Fruit fly (Drosophila melanogaster) whole organism, embryonic: ENCODE measurements around the gene CheB38b.
A peak's percentile ranks its signal among the peaks of the same experiment; 100 is the strongest.

Experiments
- Adf1 ChIP-seq: fragments of 200-800 bp; sonication (Bioruptor generic); IDR thresholded peaks from 2 replicates; pipeline ENCODE4 v1.3.6; 2022; ENCODE audit warnings: missing biosample characterization, missing genetic modification characterization
- Asciz ChIP-seq: fragments of 200-800 bp; sonication (Bioruptor generic); optimal IDR thresholded peaks from 2 replicates; lab custom pipeline; 2017; ENCODE audit warnings: missing biosample characterization, mild to moderate bottlenecking, missing genetic modification characterization, missing genetic modification reagents
- Atf6 ChIP-seq: fragments of 200-800 bp; sonication (Bioruptor generic); IDR thresholded peaks from 2 replicates; pipeline ENCODE4 v1.3.6; 2022; ENCODE audit warnings: missing biosample characterization, missing genetic modification characterization
- B-H1 ChIP-seq: fragments of 200-800 bp; sonication (Bioruptor generic); IDR thresholded peaks from 3 replicates; pipeline ENCODE4 v1.3.6; 2022; ENCODE audit warnings: missing biosample characterization, missing genetic modification characterization
- B-H2 ChIP-seq: fragments of 200-800 bp; sonication (Bioruptor generic); optimal IDR thresholded peaks from 2 replicates; lab custom pipeline; 2018; ENCODE audit warnings: missing biosample characterization, mild to moderate bottlenecking, missing genetic modification characterization
- Bdp1 ChIP-seq: fragments of 200-800 bp; sonication (Bioruptor generic); optimal IDR thresholded peaks from 3 replicates; lab custom pipeline; 2016; ENCODE audit warnings: missing biosample characterization, missing genetic modification characterization
- BtbVII ChIP-seq: fragments of 200-800 bp; sonication (Bioruptor generic); optimal IDR thresholded peaks from 3 replicates; lab custom pipeline; 2017; ENCODE audit warnings: missing biosample characterization, mild to moderate bottlenecking, missing genetic modification characterization
- CG11456 ChIP-seq: fragments of 200-800 bp; sonication (Bioruptor generic); IDR thresholded peaks from 3 replicates; pipeline ENCODE4 v1.3.6; 2022; ENCODE audit warnings: missing biosample characterization, missing genetic modification characterization
- CG11504 ChIP-seq: fragments of 200-800 bp; sonication (Bioruptor generic); optimal IDR thresholded peaks from 3 replicates; lab custom pipeline; 2019; ENCODE audit warnings: missing biosample characterization, mild to moderate bottlenecking, missing genetic modification characterization, moderate library complexity
- CG12219 ChIP-seq: fragments of 200-800 bp; sonication (Bioruptor generic); optimal IDR thresholded peaks from 3 replicates; lab custom pipeline; 2018; ENCODE audit warnings: missing biosample characterization, mild to moderate bottlenecking, missing genetic modification characterization
- CG12769 ChIP-seq: fragments of 200-800 bp; sonication (Bioruptor generic); optimal IDR thresholded peaks from 2 replicates; lab custom pipeline; 2019; ENCODE audit warnings: missing biosample characterization, mild to moderate bottlenecking, missing genetic modification characterization, moderate library complexity
- CG15073 ChIP-seq: fragments of 200-800 bp; sonication (Bioruptor generic); optimal IDR thresholded peaks from 2 replicates; lab custom pipeline; 2016; ENCODE audit warnings: missing biosample characterization, missing genetic modification characterization
- CG17385 ChIP-seq: fragments of 200-800 bp; sonication (Bioruptor generic); optimal IDR thresholded peaks from 3 replicates; lab custom pipeline; 2018; ENCODE audit warnings: missing biosample characterization, mild to moderate bottlenecking, missing genetic modification characterization
- CG17612 ChIP-seq: fragments of 200-800 bp; sonication (Bioruptor generic); IDR thresholded peaks from 2 replicates; pipeline ENCODE4 v1.3.6; 2022; ENCODE audit warnings: missing biosample characterization, missing genetic modification characterization
- CG33557 ChIP-seq: fragments of 200-800 bp; sonication (Bioruptor generic); optimal IDR thresholded peaks from 2 replicates; lab custom pipeline; 2019; ENCODE audit warnings: missing biosample characterization, mild to moderate bottlenecking, missing genetic modification characterization, moderate library complexity
- CG3407 ChIP-seq: fragments of 200-800 bp; sonication (Bioruptor generic); optimal IDR thresholded peaks from 2 replicates; lab custom pipeline; 2018; ENCODE audit warnings: missing biosample characterization, mild to moderate bottlenecking, missing genetic modification characterization
- CG42726 ChIP-seq: fragments of 200-800 bp; sonication (Bioruptor generic); IDR thresholded peaks from 2 replicates; pipeline ENCODE4 v1.3.6; 2022; ENCODE audit warnings: missing biosample characterization, missing genetic modification characterization; ENCODE audit not compliant: partially characterized antibody
- CG4328 ChIP-seq: fragments of 200-800 bp; sonication (Bioruptor generic); optimal IDR thresholded peaks from 3 replicates; lab custom pipeline; 2017; ENCODE audit warnings: missing biosample characterization, missing genetic modification reagents, missing genetic modification characterization
- CG6689 ChIP-seq: fragments of 200-800 bp; sonication (Bioruptor generic); IDR thresholded peaks from 2 replicates; pipeline ENCODE4 v1.3.6; 2022; ENCODE audit warnings: missing biosample characterization, missing genetic modification characterization
- CG8765 ChIP-seq: fragments of 200-800 bp; sonication (Bioruptor generic); IDR thresholded peaks from 2 replicates; pipeline ENCODE4 v1.3.6; 2022; ENCODE audit warnings: missing biosample characterization, missing genetic modification characterization
- CG9215 ChIP-seq: fragments of 200-800 bp; sonication (Bioruptor generic); IDR thresholded peaks from 2 replicates; pipeline ENCODE4 v1.3.6; 2022; ENCODE audit warnings: missing biosample characterization, missing genetic modification characterization
- Deaf1 ChIP-seq: fragments of 200-800 bp; optimal IDR thresholded peaks from 3 replicates; lab custom pipeline; 2019; ENCODE audit warnings: missing biosample characterization, mild to moderate bottlenecking, missing genetic modification characterization, moderate library complexity
- Dip3 ChIP-seq: fragments of 200-800 bp; sonication (Bioruptor generic); optimal IDR thresholded peaks from 3 replicates; lab custom pipeline; 2016; ENCODE audit warnings: missing biosample characterization, missing genetic modification characterization
- Dll ChIP-seq: fragments of 200-800 bp; sonication (Bioruptor generic); IDR thresholded peaks from 4 replicates; pipeline ENCODE4 v1.3.6; 2022; ENCODE audit warnings: missing biosample characterization, missing genetic modification characterization; ENCODE audit not compliant: partially characterized antibody
- Fer3 ChIP-seq: fragments of 200-800 bp; sonication (Bioruptor generic); optimal IDR thresholded peaks from 2 replicates; lab custom pipeline; 2018; ENCODE audit warnings: missing biosample characterization, mild to moderate bottlenecking, missing genetic modification characterization, moderate library complexity
- H2.0 ChIP-seq: fragments of 200-800 bp; sonication (Bioruptor generic); IDR thresholded peaks from 2 replicates; pipeline ENCODE4 v1.3.6; 2022; ENCODE audit warnings: missing biosample characterization, missing genetic modification characterization
- Hr3 ChIP-seq: fragments of 200-800 bp; sonication (Bioruptor generic); optimal IDR thresholded peaks from 3 replicates; lab custom pipeline; 2016; ENCODE audit warnings: missing biosample characterization, missing genetic modification characterization
- Mes4 ChIP-seq: fragments of 200-800 bp; sonication (Bioruptor generic); optimal IDR thresholded peaks from 2 replicates; lab custom pipeline; 2016; ENCODE audit warnings: missing biosample characterization, missing genetic modification characterization
- NK7.1 ChIP-seq: fragments of 200-800 bp; sonication (Bioruptor generic); optimal IDR thresholded peaks from 3 replicates; lab custom pipeline; 2016; ENCODE audit warnings: missing biosample characterization, missing genetic modification characterization
- PHDP ChIP-seq: fragments of 200-800 bp; sonication (Bioruptor generic); optimal IDR thresholded peaks from 3 replicates; lab custom pipeline; 2018; ENCODE audit warnings: missing biosample characterization, mild to moderate bottlenecking, missing genetic modification characterization, moderate library complexity
- Rfx ChIP-seq: fragments of 200-800 bp; sonication (Bioruptor generic); IDR thresholded peaks from 2 replicates; pipeline ENCODE4 v1.3.6; 2022; ENCODE audit warnings: missing biosample characterization, missing genetic modification characterization
- Sin3A ChIP-seq: fragments of >200 bp; optimal IDR thresholded peaks from 2 replicates; lab custom pipeline; 2018
- Sox100B ChIP-seq: fragments of 200-800 bp; sonication (Bioruptor generic); optimal IDR thresholded peaks from 3 replicates; lab custom pipeline; 2018; ENCODE audit warnings: missing biosample characterization, mild to moderate bottlenecking, missing genetic modification characterization
- cad ChIP-seq: fragments of >200 bp; optimal IDR thresholded peaks from 2 replicates; lab custom pipeline; 2017; ENCODE audit warnings: missing biosample characterization, missing genetic modification characterization
- cas ChIP-seq: fragments of 200-800 bp; sonication (Bioruptor generic); IDR thresholded peaks from 2 replicates; pipeline ENCODE4 v1.3.6; 2022; ENCODE audit warnings: missing biosample characterization, missing genetic modification characterization
- cato ChIP-seq: fragments of 200-800 bp; sonication (Bioruptor generic); optimal IDR thresholded peaks from 2 replicates; lab custom pipeline; 2016; ENCODE audit warnings: missing biosample characterization, missing genetic modification characterization, borderline replicate concordance
- crol ChIP-seq: fragments of 200-800 bp; sonication (Bioruptor generic); IDR thresholded peaks from 2 replicates; pipeline ENCODE4 v1.3.6; 2022; ENCODE audit warnings: missing biosample characterization, missing genetic modification characterization
- dm ChIP-seq: fragments of 200-800 bp; sonication (Bioruptor generic); optimal IDR thresholded peaks from 3 replicates; lab custom pipeline; 2016; ENCODE audit warnings: missing biosample characterization, missing genetic modification characterization
- fd102C ChIP-seq: fragments of 200-800 bp; sonication (Bioruptor generic); optimal IDR thresholded peaks from 2 replicates; lab custom pipeline; 2018; ENCODE audit warnings: missing biosample characterization, mild to moderate bottlenecking, missing genetic modification characterization, moderate library complexity
- gro ChIP-seq: fragments of 200-800 bp; sonication (Bioruptor generic); optimal IDR thresholded peaks from 2 replicates; lab custom pipeline; 2016; ENCODE audit warnings: missing biosample characterization, missing genetic modification characterization
- gt ChIP-seq: fragments of 200-800 bp; sonication (Bioruptor generic); IDR thresholded peaks from 2 replicates; pipeline ENCODE4 v1.3.6; 2022; ENCODE audit warnings: missing biosample characterization, missing genetic modification characterization
- lab ChIP-seq: fragments of 200-800 bp; sonication (Bioruptor generic); optimal IDR thresholded peaks from 3 replicates; lab custom pipeline; 2017; ENCODE audit warnings: missing biosample characterization, missing genetic modification characterization, mild to moderate bottlenecking, moderate library complexity, missing genetic modification reagents
- lola ChIP-seq, 3 experiments: fragments of >200 bp in 2 of 3; fragments of 200-800 bp in 1 of 3; sonication (Bioruptor generic) in 1 of 3; optimal IDR thresholded peaks; 2 replicates each; lab custom pipeline; 2017 to 2019; ENCODE audit warnings: missing biosample characterization in 3 of 3, missing genetic modification characterization in 3 of 3, mild to moderate bottlenecking in 1 of 3, moderate library complexity in 1 of 3
- luna ChIP-seq: fragments of 200-800 bp; sonication (Bioruptor generic); optimal IDR thresholded peaks from 2 replicates; lab custom pipeline; 2016; ENCODE audit warnings: missing biosample characterization, missing genetic modification characterization
- nmo ChIP-seq: fragments of 200-800 bp; sonication (Bioruptor generic); optimal IDR thresholded peaks from 2 replicates; lab custom pipeline; 2018; ENCODE audit warnings: missing biosample characterization, mild to moderate bottlenecking, missing genetic modification characterization, moderate library complexity
- prd ChIP-seq, 3 experiments: fragments of >200 bp in 2 of 3; fragments of 200-800 bp in 1 of 3; sonication (Bioruptor generic) in 1 of 3; optimal IDR thresholded peaks in 2 of 3; IDR thresholded peaks in 1 of 3; 2 replicates in 2 of 3; 3 replicates in 1 of 3; pipeline versions ENCODE4 v1.3.6 to Lab custom; 2017 to 2022; ENCODE audit warnings: missing biosample characterization in 1 of 3, missing genetic modification characterization in 1 of 3
- rib ChIP-seq: fragments of 200-800 bp; sonication (Bioruptor generic); IDR thresholded peaks from 2 replicates; pipeline ENCODE4 v1.3.6; 2022; ENCODE audit warnings: missing biosample characterization, missing genetic modification characterization
- ro ChIP-seq: fragments of 200-800 bp; sonication (Bioruptor generic); IDR thresholded peaks from 2 replicates; pipeline ENCODE4 v1.3.6; 2022; ENCODE audit warnings: missing biosample characterization, missing genetic modification characterization
- tll ChIP-seq, 2 experiments: fragments of 200-800 bp in 1 of 2; fragments of >200 bp in 1 of 2; sonication (Bioruptor generic) in 1 of 2; optimal IDR thresholded peaks; 2 replicates each; lab custom pipeline; 2017 to 2019; ENCODE audit warnings: missing biosample characterization in 2 of 2, missing genetic modification characterization in 2 of 2, mild to moderate bottlenecking in 1 of 2, moderate library complexity in 1 of 2
- toy ChIP-seq: fragments of 200-800 bp; sonication (Bioruptor generic); IDR thresholded peaks from 2 replicates; pipeline ENCODE4 v1.3.6; 2022; ENCODE audit warnings: missing biosample characterization, missing genetic modification characterization
- trh ChIP-seq: fragments of 200-800 bp; sonication (Bioruptor generic); optimal IDR thresholded peaks from 2 replicates; lab custom pipeline; 2016; ENCODE audit warnings: missing biosample characterization, missing genetic modification characterization
- vfl ChIP-seq: fragments of 200-800 bp; sonication (Bioruptor generic); optimal IDR thresholded peaks from 2 replicates; lab custom pipeline; 2016; ENCODE audit warnings: missing biosample characterization, missing genetic modification characterization

CheB38b gene

dm6 chr2L:20783044-20783443, 34.0 kb downstream of the CheB38b start (continued):
- no peak; the same call in 1 of the 2 replicates for TF ChIP-seq Adf1 (GFP tag; lab: Robert Waterston, UW)
- TF ChIP-seq nmo (GFP tag; lab: Kevin White, UChicago) = no peak
- peak; percentile 87 for TF ChIP-seq Deaf1 (tag; lab: Kevin White, UChicago)
- no peak for TF ChIP-seq cato (GFP tag; lab: Kevin White, UChicago)
- no peak for TF ChIP-seq NK7.1
- TF ChIP-seq cad (GFP tag; lab: Kevin White, UChicago) = peak; percentile 33
- TF ChIP-seq cas (GFP tag; lab: Robert Waterston, UW) = no peak
- TF ChIP-seq CG9215 (GFP tag; lab: Robert Waterston, UW) = no peak
- TF ChIP-seq CG12769 = no peak
- TF ChIP-seq Atf6 = 0 out of 2 replicates have a peak, but pooled peaks have one; percentile 19
- TF ChIP-seq prd (optimal IDR thresholded peaks at IDR 0.05; lab: Kevin White, UChicago) = no peak
- no peak for TF ChIP-seq prd (GFP tag; IDR thresholded peaks at IDR 0.05; lab: Robert Waterston, UW)
- no peak for TF ChIP-seq CG3407 (GFP tag; lab: Kevin White, UChicago)
- no peak for TF ChIP-seq PHDP
- no peak for TF ChIP-seq CG15073 (GFP tag; lab: Kevin White, UChicago)
- no peak for TF ChIP-seq lab (GFP tag; lab: Kevin White, UChicago)
- TF ChIP-seq tll (GFP tag; optimal IDR thresholded peaks at IDR 0.05; lab: Kevin White, UChicago) = peak in 1 of 2 experiments; percentile 60
- TF ChIP-seq CG11504 (tag; lab: Kevin White, UChicago) = no peak
- TF ChIP-seq B-H2 (GFP tag; lab: Kevin White, UChicago) = no peak
- TF ChIP-seq gt (GFP tag; lab: Robert Waterston, UW) = no peak
- no peak for TF ChIP-seq lola (GFP tag; optimal IDR thresholded peaks at IDR 0.05; lab: Kevin White, UChicago)
- no peak for TF ChIP-seq CG8765
- no peak for TF ChIP-seq dm
- no peak for TF ChIP-seq luna
- no peak for TF ChIP-seq Sox100B (GFP tag; lab: Kevin White, UChicago)
- TF ChIP-seq CG33557 = no peak
- TF ChIP-seq CG12219 (GFP tag; lab: Kevin White, UChicago) = no peak
- TF ChIP-seq Mes4 (GFP tag; lab: Kevin White, UChicago) = no peak
- TF ChIP-seq gro (GFP tag; lab: Kevin White, UChicago) = no peak
- no peak for TF ChIP-seq CG17385 (GFP tag; lab: Kevin White, UChicago)
- TF ChIP-seq Dll (GFP tag; lab: Robert Waterston, UW) = no peak
- no peak for TF ChIP-seq CG17612 (GFP tag; lab: Robert Waterston, UW)
- no peak for TF ChIP-seq crol
- no peak for TF ChIP-seq BtbVII (GFP tag; lab: Kevin White, UChicago)
- no peak for TF ChIP-seq CG6689 (GFP tag; lab: Robert Waterston, UW)
- no peak for TF ChIP-seq Asciz (GFP tag; lab: Kevin White, UChicago)
- no peak for TF ChIP-seq Bdp1 (GFP tag; lab: Kevin White, UChicago)
- TF ChIP-seq rib (GFP tag; lab: Robert Waterston, UW) = no peak
- TF ChIP-seq Rfx = no peak
- no peak for TF ChIP-seq trh (GFP tag; lab: Kevin White, UChicago)
- no peak for TF ChIP-seq CG11456
- no peak for TF ChIP-seq Hr3 (GFP tag; lab: Kevin White, UChicago)
- TF ChIP-seq vfl (GFP tag; lab: Kevin White, UChicago) = no peak
- TF ChIP-seq CG4328 = no peak
- no peak for TF ChIP-seq ro (GFP tag; lab: Robert Waterston, UW)
- TF ChIP-seq B-H1 (GFP tag; lab: Robert Waterston, UW) = no peak
- no peak for TF ChIP-seq H2.0
- TF ChIP-seq CG42726 (GFP tag; lab: Robert Waterston, UW) = no peak
- TF ChIP-seq Dip3 (GFP tag; lab: Kevin White, UChicago) = no peak
- no peak for TF ChIP-seq toy (GFP tag; lab: Robert Waterston, UW)
- no peak for TF ChIP-seq Sin3A
- TF ChIP-seq fd102C (GFP tag; lab: Kevin White, UChicago) = no peak
- no peak for TF ChIP-seq Fer3 (tag; lab: Kevin White, UChicago)
